Fruit fly (Drosophila melanogaster): Measurements from ENCODE around the gene CG12483.

Gene CG12483

DNA sequence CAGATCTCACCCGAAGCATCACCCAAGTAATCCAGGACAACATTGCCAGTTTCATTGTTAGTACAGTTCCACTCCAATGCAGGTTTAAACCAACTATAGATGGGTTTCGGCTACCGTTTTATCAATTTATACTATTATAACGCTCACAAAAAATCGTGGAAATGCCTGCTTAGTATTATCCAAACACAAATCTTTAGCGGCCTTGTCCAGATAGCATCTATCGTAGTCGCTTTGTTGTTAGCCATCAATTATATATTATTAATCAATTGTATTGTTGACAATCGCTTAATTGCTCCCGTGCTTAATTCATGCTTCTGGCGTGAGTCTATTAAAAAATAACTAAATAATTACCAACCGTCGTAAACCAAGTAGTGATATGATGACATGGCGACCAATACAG is at the start of gene CG12483:
Gene CG12483, minus strand, starts transcription at position 101 of the 400 bp plus-strand sequence.
- no peak for TF ChIP-seq CG17829 (tag; optimal IDR thresholded peaks at IDR 0.05)
- peak; percentile 7 for TF ChIP-seq Med (GFP tag)
- no peak for TF ChIP-seq CG11560 (tag; IDR thresholded peaks at IDR 0.05)

DNA sequence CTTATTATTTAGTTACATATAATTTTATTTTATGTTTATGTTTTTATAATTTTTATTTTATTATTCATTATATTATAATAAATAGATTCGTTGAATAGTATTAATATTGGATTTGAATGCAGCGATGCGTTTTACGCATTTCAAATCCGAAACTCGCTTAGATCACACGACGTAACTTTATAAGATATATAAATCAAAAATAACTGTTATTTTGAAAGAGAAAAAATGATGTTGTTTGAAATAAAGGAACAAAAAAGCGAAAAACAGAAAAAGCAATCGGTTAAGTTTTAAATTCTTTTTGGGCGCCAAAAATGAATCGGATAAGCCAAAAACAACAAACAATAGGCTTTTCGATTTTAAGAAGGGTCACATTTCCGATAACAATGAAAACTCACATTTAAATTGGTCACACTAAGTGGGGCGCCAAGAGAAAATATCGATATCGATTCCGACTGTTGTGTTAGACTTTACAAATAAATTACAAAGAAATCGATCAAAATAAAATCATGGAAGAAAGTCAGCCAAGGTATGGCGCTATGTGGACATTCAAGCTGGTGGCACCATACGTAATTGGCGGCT is 47.9 kb upstream of the CG12483 start, which contains the start of gene CG6845:
Gene CG6845, plus strand, starts transcription at position 436 of the 579 bp plus-strand sequence.
- no peak for TF ChIP-seq nerfin-1 (tag; optimal IDR thresholded peaks at IDR 0.05)
- no peak for TF ChIP-seq twi (tag; optimal IDR thresholded peaks at IDR 0.05)
- TF ChIP-seq CG2129 (GFP tag; IDR thresholded peaks at IDR 0.05; ENCODE audit: partially characterized antibody) = peak; percentile 40; the same call in 1 of the 2 replicates
- no peak for TF ChIP-seq CrebB (tag; optimal IDR thresholded peaks at IDR 0.05)
- TF ChIP-seq nom (GFP tag; optimal IDR thresholded peaks at IDR 0.05) = peak; percentile 9
- no peak for TF ChIP-seq CG2889 (GFP tag; IDR thresholded peaks at IDR 0.05)
- peak; percentile 80 for TF ChIP-seq CG6791 (GFP tag; IDR thresholded peaks at IDR 0.05; ENCODE audit: partially characterized antibody)
- peak; percentile 19 for TF ChIP-seq CG34376 (GFP tag; optimal IDR thresholded peaks at IDR 0.05)
- no peak for TF ChIP-seq ci (GFP tag; IDR thresholded peaks at IDR 0.05)
- TF ChIP-seq Bteb2 (GFP tag; optimal IDR thresholded peaks at IDR 0.05) = no peak
- peak; percentile 43 for TF ChIP-seq oc (tag; optimal IDR thresholded peaks at IDR 0.05)
- no peak for TF ChIP-seq pb (GFP tag; optimal IDR thresholded peaks at IDR 0.05)
- peak; percentile 58; the same call in 1 of the 2 replicates for TF ChIP-seq MBD-R2 (GFP tag; IDR thresholded peaks at IDR 0.05)
- peak; percentile 20 for TF ChIP-seq Fer1 (GFP tag; optimal IDR thresholded peaks at IDR 0.05)
- no peak for TF ChIP-seq PHDP (tag; optimal IDR thresholded peaks at IDR 0.05)
- no peak for TF ChIP-seq Six4 (GFP tag; optimal IDR thresholded peaks at IDR 0.05)
- no peak for TF ChIP-seq Atf6 (GFP tag; IDR thresholded peaks at IDR 0.05)
- no peak for TF ChIP-seq sr (GFP tag; IDR thresholded peaks at IDR 0.05)
- no peak for TF ChIP-seq tup (GFP tag; optimal IDR thresholded peaks at IDR 0.05)
- TF ChIP-seq Ets97D (GFP tag; optimal IDR thresholded peaks at IDR 0.05) = peak; percentile 72
- TF ChIP-seq hkb (optimal IDR thresholded peaks at IDR 0.05) = no peak
- TF ChIP-seq hkb (GFP tag; IDR thresholded peaks at IDR 0.05) = no peak
- no peak for TF ChIP-seq CG10979 (tag; optimal IDR thresholded peaks at IDR 0.05)
- TF ChIP-seq Doc3 (GFP tag; IDR thresholded peaks at IDR 0.05; ENCODE audit: partially characterized antibody) = peak; percentile 36; the same call in 1 of the 3 replicates
- TF ChIP-seq CG31224 (GFP tag; IDR thresholded peaks at IDR 0.05) = no peak
- peak; percentile 66 for TF ChIP-seq CG15514 (GFP tag; optimal IDR thresholded peaks at IDR 0.05)
- TF ChIP-seq CG18262 (tag; optimal IDR thresholded peaks at IDR 0.05) = no peak
- peak; percentile 86 for TF ChIP-seq ato (GFP tag; IDR thresholded peaks at IDR 0.05; ENCODE audit: partially characterized antibody)
- TF ChIP-seq CG5245 (GFP tag; optimal IDR thresholded peaks at IDR 0.05) = no peak
- peak; percentile 50 for TF ChIP-seq CG10267 (tag; optimal IDR thresholded peaks at IDR 0.05)
- no peak for TF ChIP-seq CG8478 (optimal IDR thresholded peaks at IDR 0.05)
- no peak for TF ChIP-seq sim (GFP tag; IDR thresholded peaks at IDR 0.05)
- no peak for TF ChIP-seq stc (GFP tag; IDR thresholded peaks at IDR 0.05)
- TF ChIP-seq CG3847 (GFP tag; IDR thresholded peaks at IDR 0.05) = peak; percentile 37; the same call in 1 of the 2 replicates
- TF ChIP-seq CoRest (tag; optimal IDR thresholded peaks at IDR 0.05) = peak; percentile 38
- TF ChIP-seq Aef1 (GFP tag; IDR thresholded peaks at IDR 0.05) = peak; percentile 44; the same call in 2 of the 3 replicates
- TF ChIP-seq ase (GFP tag; IDR thresholded peaks at IDR 0.05) = no peak
- no peak for TF ChIP-seq NFAT (GFP tag; IDR thresholded peaks at IDR 0.05)
- TF ChIP-seq CG11093 (GFP tag; IDR thresholded peaks at IDR 0.05) = no peak
- no peak for TF ChIP-seq Meics (GFP tag; optimal IDR thresholded peaks at IDR 0.05)
- peak; percentile 17 for TF ChIP-seq Sin3A (optimal IDR thresholded peaks at IDR 0.05)
- TF ChIP-seq Stat92E (GFP tag; optimal IDR thresholded peaks at IDR 0.05) = peak in 1 of 3 experiments; percentile 8
- TF ChIP-seq CG11085 (GFP tag; IDR thresholded peaks at IDR 0.05) = no peak
- TF ChIP-seq CG16863 (GFP tag; optimal IDR thresholded peaks at IDR 0.05) = no peak
- peak; percentile 92 for TF ChIP-seq pzg (GFP tag; optimal IDR thresholded peaks at IDR 0.05)
- no peak for TF ChIP-seq CG2199 (GFP tag; IDR thresholded peaks at IDR 0.05)

Data from whole organism, embryonic.